Fruit fly (Drosophila melanogaster) whole organism, embryonic: ENCODE measurements around the gene CG32816.
A peak's percentile ranks its signal among the peaks of the same experiment; 100 is the strongest.

Experiments
- Adf1 ChIP-seq: fragments of 200-800 bp; sonication (Bioruptor generic); IDR thresholded peaks from 2 replicates; pipeline ENCODE4 v1.3.6; 2022; ENCODE audit warnings: missing biosample characterization, missing genetic modification characterization
- Bdp1 ChIP-seq: fragments of 200-800 bp; sonication (Bioruptor generic); optimal IDR thresholded peaks from 3 replicates; lab custom pipeline; 2016; ENCODE audit warnings: missing biosample characterization, missing genetic modification characterization
- CG10979 ChIP-seq: fragments of 200-800 bp; sonication (Bioruptor generic); optimal IDR thresholded peaks from 2 replicates; lab custom pipeline; 2018; ENCODE audit warnings: missing biosample characterization, mild to moderate bottlenecking, missing genetic modification characterization, moderate library complexity
- CG11560 ChIP-seq: fragments of 200-800 bp; sonication (Bioruptor generic); IDR thresholded peaks from 3 replicates; pipeline ENCODE4 v1.3.6; 2022; ENCODE audit warnings: missing biosample characterization, missing genetic modification characterization
- CG12299 ChIP-seq: fragments of 200-800 bp; sonication (Bioruptor generic); optimal IDR thresholded peaks from 2 replicates; lab custom pipeline; 2018; ENCODE audit warnings: missing biosample characterization, mild to moderate bottlenecking, missing genetic modification characterization
- CG16779 ChIP-seq: fragments of 200-800 bp; sonication (Bioruptor generic); IDR thresholded peaks from 2 replicates; pipeline ENCODE4 v1.3.6; 2022; ENCODE audit warnings: missing biosample characterization, missing genetic modification characterization
- CG17328 ChIP-seq: fragments of 200-800 bp; sonication (Bioruptor generic); IDR thresholded peaks from 2 replicates; pipeline ENCODE4 v1.3.6; 2022; ENCODE audit warnings: missing biosample characterization, missing genetic modification characterization
- CG17361 ChIP-seq: fragments of 200-800 bp; sonication (Bioruptor generic); IDR thresholded peaks from 3 replicates; pipeline ENCODE4 v1.3.6; 2022; ENCODE audit warnings: missing biosample characterization, missing genetic modification characterization
- CG17829 ChIP-seq: fragments of 200-800 bp; optimal IDR thresholded peaks from 2 replicates; lab custom pipeline; 2019; ENCODE audit warnings: missing biosample characterization, mild to moderate bottlenecking, missing genetic modification characterization, moderate library complexity
- CG18262 ChIP-seq: fragments of 200-800 bp; optimal IDR thresholded peaks from 3 replicates; lab custom pipeline; 2019; ENCODE audit warnings: missing biosample characterization, mild to moderate bottlenecking, missing genetic modification characterization, moderate library complexity
- CG2712 ChIP-seq: fragments of 200-800 bp; optimal IDR thresholded peaks from 3 replicates; lab custom pipeline; 2019; ENCODE audit warnings: missing biosample characterization, mild to moderate bottlenecking, missing genetic modification characterization, moderate library complexity
- CG7556 ChIP-seq: fragments of 200-800 bp; sonication (Bioruptor generic); optimal IDR thresholded peaks from 2 replicates; lab custom pipeline; 2017; ENCODE audit warnings: missing biosample characterization, mild to moderate bottlenecking, missing genetic modification characterization
- CG7839 ChIP-seq: fragments of 200-800 bp; sonication (Bioruptor generic); optimal IDR thresholded peaks from 3 replicates; lab custom pipeline; 2018; ENCODE audit warnings: missing biosample characterization, mild to moderate bottlenecking, missing genetic modification characterization, moderate library complexity
- CG8478 ChIP-seq: fragments of >200 bp; optimal IDR thresholded peaks from 2 replicates; lab custom pipeline; 2018
- CG9797 ChIP-seq: fragments of 200-800 bp; sonication (Bioruptor generic); optimal IDR thresholded peaks from 3 replicates; lab custom pipeline; 2018; ENCODE audit warnings: missing biosample characterization, mild to moderate bottlenecking, missing genetic modification characterization
- CG9932 ChIP-seq: fragments of 200-800 bp; sonication (Bioruptor generic); IDR thresholded peaks from 2 replicates; pipeline ENCODE4 v1.3.6; 2022; ENCODE audit warnings: missing biosample characterization, missing genetic modification characterization
- Deaf1 ChIP-seq: fragments of 200-800 bp; optimal IDR thresholded peaks from 3 replicates; lab custom pipeline; 2019; ENCODE audit warnings: missing biosample characterization, mild to moderate bottlenecking, missing genetic modification characterization, moderate library complexity
- Dll ChIP-seq: fragments of 200-800 bp; sonication (Bioruptor generic); IDR thresholded peaks from 4 replicates; pipeline ENCODE4 v1.3.6; 2022; ENCODE audit warnings: missing biosample characterization, missing genetic modification characterization; ENCODE audit not compliant: partially characterized antibody
- Drgx ChIP-seq: fragments of 200-800 bp; sonication (Bioruptor generic); IDR thresholded peaks from 2 replicates; pipeline ENCODE4 v1.3.6; 2022; ENCODE audit warnings: missing biosample characterization, missing genetic modification characterization
- E2f2 ChIP-seq: fragments of 200-800 bp; sonication (Bioruptor generic); IDR thresholded peaks from 2 replicates; pipeline ENCODE4 v1.3.6; 2022; ENCODE audit warnings: missing biosample characterization, missing genetic modification characterization
- Eip74EF ChIP-seq, 2 experiments: fragments of 200-800 bp in 1 of 2; fragments of >200 bp in 1 of 2; sonication (Bioruptor generic) in 1 of 2; optimal IDR thresholded peaks; 2 replicates each; lab custom pipeline; 2017 to 2019; ENCODE audit warnings: missing biosample characterization in 2 of 2, missing genetic modification characterization in 2 of 2, mild to moderate bottlenecking in 1 of 2, moderate library complexity in 1 of 2
- HHEX ChIP-seq: fragments of 200-800 bp; sonication (Bioruptor generic); optimal IDR thresholded peaks from 3 replicates; lab custom pipeline; 2017; ENCODE audit warnings: missing biosample characterization, mild to moderate bottlenecking, missing genetic modification characterization, missing genetic modification reagents
- Hr51 ChIP-seq, 2 experiments: fragments of 200-800 bp; sonication (Bioruptor generic); optimal IDR thresholded peaks; 2 replicates in 1 of 2; 3 replicates in 1 of 2; lab custom pipeline; 2016 to 2018; ENCODE audit warnings: missing biosample characterization in 2 of 2, missing genetic modification characterization in 2 of 2, mild to moderate bottlenecking in 1 of 2, moderate library complexity in 1 of 2
- MTF-1 ChIP-seq: fragments of 200-800 bp; sonication (Bioruptor generic); optimal IDR thresholded peaks from 2 replicates; lab custom pipeline; 2018; ENCODE audit warnings: missing biosample characterization, mild to moderate bottlenecking, missing genetic modification characterization, borderline replicate concordance
- Nf-YB ChIP-seq: fragments of 200-800 bp; sonication (Bioruptor generic); optimal IDR thresholded peaks from 3 replicates; lab custom pipeline; 2019; ENCODE audit warnings: missing biosample characterization, mild to moderate bottlenecking, missing genetic modification characterization, moderate library complexity
- Oli ChIP-seq: fragments of 200-800 bp; sonication (Bioruptor generic); optimal IDR thresholded peaks from 2 replicates; lab custom pipeline; 2018; ENCODE audit warnings: missing biosample characterization, mild to moderate bottlenecking, missing genetic modification characterization, moderate library complexity
- Side ChIP-seq: fragments of 200-800 bp; sonication (Bioruptor generic); optimal IDR thresholded peaks from 2 replicates; lab custom pipeline; 2016; ENCODE audit warnings: missing biosample characterization, missing genetic modification characterization
- Sox102F ChIP-seq: fragments of 200-800 bp; sonication (Bioruptor generic); optimal IDR thresholded peaks from 2 replicates; lab custom pipeline; 2018; ENCODE audit warnings: missing biosample characterization, mild to moderate bottlenecking, missing genetic modification characterization, moderate library complexity
- Tbp ChIP-seq: fragments of >200 bp; optimal IDR thresholded peaks from 2 replicates; lab custom pipeline; 2018; ENCODE audit warnings: missing biosample characterization, missing genetic modification characterization
- ase ChIP-seq: fragments of 200-800 bp; sonication (Bioruptor generic); IDR thresholded peaks from 3 replicates; pipeline ENCODE4 v1.3.6; 2022; ENCODE audit warnings: missing biosample characterization, missing genetic modification characterization
- danr ChIP-seq: fragments of 200-800 bp; sonication (Bioruptor generic); IDR thresholded peaks from 2 replicates; pipeline ENCODE4 v1.3.6; 2022; ENCODE audit warnings: missing biosample characterization, missing genetic modification characterization
- dati ChIP-seq: fragments of 200-800 bp; sonication (Bioruptor generic); IDR thresholded peaks from 2 replicates; pipeline ENCODE4 v1.3.6; 2022; ENCODE audit warnings: missing biosample characterization, missing genetic modification characterization
- dmrt99B ChIP-seq: fragments of 200-800 bp; sonication (Bioruptor generic); optimal IDR thresholded peaks from 2 replicates; lab custom pipeline; 2018; ENCODE audit warnings: missing biosample characterization, mild to moderate bottlenecking, missing genetic modification characterization, moderate library complexity
- dysf ChIP-seq: fragments of 200-800 bp; sonication (Bioruptor generic); IDR thresholded peaks from 3 replicates; pipeline ENCODE4 v1.3.6; 2022; ENCODE audit warnings: missing biosample characterization, missing genetic modification characterization
- ewg ChIP-seq: fragments of 200-800 bp; sonication (Bioruptor generic); optimal IDR thresholded peaks from 3 replicates; lab custom pipeline; 2017; ENCODE audit warnings: mild to moderate bottlenecking, missing biosample characterization, missing genetic modification reagents, missing genetic modification characterization
- gcm2 ChIP-seq: fragments of 200-800 bp; sonication (Bioruptor generic); optimal IDR thresholded peaks from 2 replicates; lab custom pipeline; 2016; ENCODE audit warnings: missing biosample characterization, missing genetic modification characterization
- gem ChIP-seq: fragments of 200-800 bp; sonication (Bioruptor generic); optimal IDR thresholded peaks from 2 replicates; lab custom pipeline; 2019; ENCODE audit warnings: missing biosample characterization, mild to moderate bottlenecking, missing genetic modification characterization, moderate library complexity
- knrl ChIP-seq: fragments of 200-800 bp; sonication (Bioruptor generic); IDR thresholded peaks from 3 replicates; pipeline ENCODE4 v1.3.6; 2022; ENCODE audit warnings: missing biosample characterization, missing genetic modification characterization; ENCODE audit not compliant: partially characterized antibody
- nmo ChIP-seq: fragments of 200-800 bp; sonication (Bioruptor generic); optimal IDR thresholded peaks from 2 replicates; lab custom pipeline; 2018; ENCODE audit warnings: missing biosample characterization, mild to moderate bottlenecking, missing genetic modification characterization, moderate library complexity
- ranshi ChIP-seq: fragments of 200-800 bp; sonication (Bioruptor generic); IDR thresholded peaks from 2 replicates; pipeline ENCODE4 v1.3.6; 2022; ENCODE audit warnings: missing biosample characterization, missing genetic modification characterization
- row ChIP-seq: fragments of 200-800 bp; sonication (Bioruptor generic); IDR thresholded peaks from 3 replicates; pipeline ENCODE4 v1.3.6; 2022; ENCODE audit warnings: missing biosample characterization, missing genetic modification characterization
- sqz ChIP-seq: fragments of 200-800 bp; sonication (Bioruptor generic); optimal IDR thresholded peaks from 3 replicates; lab custom pipeline; 2018; ENCODE audit warnings: missing biosample characterization, mild to moderate bottlenecking, missing genetic modification characterization
- stc ChIP-seq: fragments of 200-800 bp; sonication (Bioruptor generic); IDR thresholded peaks from 2 replicates; pipeline ENCODE4 v1.3.6; 2022; ENCODE audit warnings: missing biosample characterization, missing genetic modification characterization
- tin ChIP-seq: fragments of 200-800 bp; sonication (Bioruptor generic); optimal IDR thresholded peaks from 3 replicates; lab custom pipeline; 2016; ENCODE audit warnings: missing biosample characterization, missing genetic modification characterization
- unpg ChIP-seq: fragments of 200-800 bp; sonication (Bioruptor generic); optimal IDR thresholded peaks from 3 replicates; lab custom pipeline; 2018; ENCODE audit warnings: missing biosample characterization, mild to moderate bottlenecking, missing genetic modification characterization, moderate library complexity
- vvl ChIP-seq: fragments of 200-800 bp; sonication (Bioruptor generic); IDR thresholded peaks from 2 replicates; pipeline ENCODE4 v1.3.6; 2022; ENCODE audit warnings: missing biosample characterization, missing genetic modification characterization

CG32816 gene

DNA sequence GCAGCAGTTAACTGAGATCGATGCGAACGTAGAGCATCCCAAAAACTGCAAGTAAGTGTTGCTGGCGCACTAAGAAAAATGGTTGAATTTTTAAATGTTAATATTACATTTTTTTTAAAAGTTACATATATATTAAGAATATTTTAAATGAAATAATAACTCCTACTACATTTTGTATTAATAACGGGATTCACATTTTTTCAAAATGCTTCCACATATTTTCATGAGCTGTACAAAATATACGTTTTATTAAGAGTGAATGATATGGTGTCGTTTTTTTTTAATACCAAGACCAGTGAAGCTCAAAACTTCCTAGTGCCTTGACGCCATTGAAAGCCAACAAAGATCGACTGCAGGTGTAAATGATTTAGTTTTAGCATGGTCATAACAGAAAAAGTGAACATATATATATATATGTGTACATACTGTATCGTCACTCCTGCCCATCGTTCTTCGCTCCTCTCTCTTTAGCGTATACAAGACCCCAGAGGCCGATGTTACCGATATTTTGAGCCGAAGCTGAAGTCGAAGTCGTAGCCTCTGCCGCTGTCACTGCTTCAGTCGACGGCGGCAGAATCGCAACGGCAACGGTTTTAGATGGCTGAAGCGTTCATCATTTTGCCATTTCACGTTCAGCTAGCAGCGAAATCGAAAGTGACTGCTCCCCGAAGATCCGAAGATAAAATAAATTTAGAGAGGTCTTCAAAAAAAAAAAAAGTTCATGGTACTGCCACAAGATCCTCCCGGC is 127.9 kb downstream of the CG32816 start (continued):
- TF ChIP-seq MTF-1 (GFP tag; lab: Kevin White, UChicago) (no peak), Hr51 (GFP tag; optimal IDR thresholded peaks at IDR 0.05; lab: Kevin White, UChicago) (peak in 1 of 2 experiments; percentile 77), Oli (tag; lab: Kevin White, UChicago) (peak; percentile 39), CG9797 (no peak), CG10979 (tag; lab: Kevin White, UChicago) (no peak), Deaf1 (peak; percentile 67), knrl (GFP tag; lab: Robert Waterston, UW) (no peak), Drgx (peak; percentile 50; the same call in 1 of the 2 replicates), CG7839 (tag; lab: Kevin White, UChicago) (peak; percentile 13), Tbp (GFP tag; lab: Kevin White, UChicago) (no peak), CG2712 (peak; percentile 17), CG17829 (tag; lab: Kevin White, UChicago) (no peak), row (0 out of 3 replicates have a peak, but pooled peaks have one; percentile 20), CG9932 (GFP tag; lab: Robert Waterston, UW) (no peak), CG16779 (GFP tag; lab: Robert Waterston, UW) (no peak), CG8478 (no peak), HHEX (GFP tag; lab: Kevin White, UChicago) (no peak), Nf-YB (GFP tag; lab: Kevin White, UChicago) (no peak), ranshi (GFP tag; lab: Robert Waterston, UW) (no peak), Adf1 (GFP tag; lab: Robert Waterston, UW) (peak; percentile 68), Sox102F (GFP tag; lab: Kevin White, UChicago) (peak; percentile 60), CG11560 (no peak), dysf (GFP tag; lab: Robert Waterston, UW) (0 out of 3 replicates have a peak, but pooled peaks have one; percentile 36), CG17328 (0 out of 2 replicates have a peak, but pooled peaks have one; percentile 18), gem (tag; lab: Kevin White, UChicago) (peak; percentile 55), E2f2 (no peak), CG7556 (peak; percentile 9), gcm2 (no peak), ase (no peak), Dll (no peak)
- TF ChIP-seq, all 482 proteins: peak for 28

DNA sequence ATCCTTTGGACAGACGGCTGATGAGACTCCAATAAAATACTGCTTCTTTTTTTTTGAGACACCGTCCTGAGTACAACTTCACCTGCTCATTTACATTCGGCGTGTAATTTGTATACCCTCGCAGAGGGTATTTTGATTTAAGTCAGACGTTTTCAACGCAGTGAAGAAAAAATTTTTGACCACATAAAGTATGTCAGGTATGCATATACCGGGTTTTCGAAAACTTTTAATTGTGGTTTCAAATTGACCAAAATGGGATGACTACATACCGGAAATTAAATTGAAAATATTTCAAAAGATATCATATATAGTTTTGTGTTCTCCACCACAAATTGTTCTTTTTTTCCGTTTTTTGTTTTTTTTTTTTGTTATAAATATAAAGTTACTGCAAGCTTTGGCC is 129.7 kb downstream of the CG32816 start:
- TF ChIP-seq Side (no peak), tin (GFP tag; lab: Kevin White, UChicago) (no peak), vvl (GFP tag; lab: Robert Waterston, UW) (peak; percentile 40), row (0 out of 3 replicates have a peak, but pooled peaks have one; percentile 23), Drgx (peak; percentile 32; the same call in 1 of the 2 replicates)

DNA sequence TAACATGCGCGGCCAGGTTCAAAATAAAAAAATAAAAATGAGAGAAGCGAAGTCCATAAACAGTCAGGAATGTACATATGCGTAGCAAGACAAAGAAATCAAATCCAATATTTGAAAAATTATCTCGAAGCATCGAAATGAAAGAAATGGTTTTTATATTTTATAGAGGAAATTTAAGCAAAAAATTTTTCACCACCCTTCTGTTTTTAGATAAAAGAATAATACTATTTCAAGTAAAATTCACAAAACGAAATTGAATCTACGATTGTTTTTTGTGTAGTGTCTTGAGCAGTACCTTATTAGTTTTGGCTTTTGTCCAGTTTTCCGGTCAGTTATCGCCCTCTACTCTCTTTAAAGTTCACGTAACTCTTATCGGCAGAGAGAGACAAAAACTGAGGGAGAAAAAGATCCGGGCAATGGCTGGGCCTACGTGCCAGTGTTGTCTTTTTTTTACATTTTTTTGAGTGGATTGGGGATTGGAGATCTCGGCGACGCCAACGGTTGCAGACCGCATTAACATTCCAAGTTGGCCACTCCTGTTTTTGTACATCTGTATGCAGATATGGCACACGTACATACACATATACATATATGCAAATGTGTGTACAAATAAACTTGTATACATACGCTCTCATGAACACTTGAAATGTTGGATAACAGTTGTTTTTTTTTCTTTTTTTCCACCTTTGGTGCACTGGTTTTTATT is 130.5 kb downstream of the CG32816 start:
- TF ChIP-seq Bdp1 (GFP tag; lab: Kevin White, UChicago) (no peak), Eip74EF (GFP tag; optimal IDR thresholded peaks at IDR 0.05; lab: Kevin White, UChicago) (peak in 1 of 2 experiments; percentile 53), CG8478 (no peak), CG12299 (tag; lab: Kevin White, UChicago) (no peak), nmo (peak; percentile 7), Oli (tag; lab: Kevin White, UChicago) (peak; percentile 9), dati (no peak), CG17829 (tag; lab: Kevin White, UChicago) (peak; percentile 4), dmrt99B (tag; lab: Kevin White, UChicago) (peak; percentile 50), danr (GFP tag; lab: Robert Waterston, UW) (no peak), gem (tag; lab: Kevin White, UChicago) (peak; percentile 60), CG18262 (tag; lab: Kevin White, UChicago) (peak; percentile 10), CG17361 (GFP tag; lab: Robert Waterston, UW) (0 out of 3 replicates have a peak, but pooled peaks have one; percentile 25), sqz (peak; percentile 42), unpg (GFP tag; lab: Kevin White, UChicago) (peak; percentile 18), ewg (no peak), stc (GFP tag; lab: Robert Waterston, UW) (no peak)
